Fruit fly (Drosophila melanogaster) whole organism, wandering third instar larva: ENCODE data around the gene wisp.
A peak's percentile ranks its signal among the peaks of the same experiment; 100 is the strongest.

Source experiments
- Abd-B ChIP-seq: fragments of >200 bp; optimal IDR thresholded peaks from 2 replicates; lab custom pipeline; 2017; ENCODE audit warnings: missing biosample characterization, missing genetic modification characterization
- CG32264 ChIP-seq: fragments of 200-800 bp; sonication (Bioruptor generic); optimal IDR thresholded peaks from 2 replicates; lab custom pipeline; 2016; ENCODE audit warnings: missing biosample characterization, missing genetic modification characterization
- CG9705 ChIP-seq: fragments of 200-800 bp; sonication (Bioruptor generic); optimal IDR thresholded peaks from 2 replicates; lab custom pipeline; 2018; ENCODE audit warnings: missing biosample characterization, mild to moderate bottlenecking, missing genetic modification characterization
- CrebA ChIP-seq: fragments of 200-800 bp; sonication (Bioruptor generic); optimal IDR thresholded peaks from 2 replicates; lab custom pipeline; 2016; ENCODE audit warnings: missing biosample characterization, mild to moderate bottlenecking, missing genetic modification characterization, borderline replicate concordance
- Dfd ChIP-seq: fragments of >200 bp; optimal IDR thresholded peaks from 2 replicates; lab custom pipeline; 2017; ENCODE audit warnings: missing biosample characterization, missing genetic modification characterization
- Dif ChIP-seq: fragments of 200-275, 200-300 bp; sonication (Bioruptor generic); optimal IDR thresholded peaks from 2 replicates; lab custom pipeline; 2018; ENCODE audit warnings: missing biosample characterization, missing genetic modification characterization; ENCODE audit not compliant: partially characterized antibody
- GATAd ChIP-seq: sonication (Bioruptor generic); optimal IDR thresholded peaks from 2 replicates; lab custom pipeline; 2016; ENCODE audit warnings: missing biosample characterization, missing genetic modification characterization
- HLH106 ChIP-seq: fragments of 200-800 bp; optimal IDR thresholded peaks from 3 replicates; lab custom pipeline; 2019; ENCODE audit warnings: missing biosample characterization, mild to moderate bottlenecking, missing genetic modification characterization, moderate library complexity
- Hnf4 ChIP-seq: fragments of 200-800 bp; sonication (Bioruptor generic); optimal IDR thresholded peaks from 2 replicates; lab custom pipeline; 2016; ENCODE audit warnings: missing biosample characterization, mild to moderate bottlenecking, missing genetic modification characterization
- Hr78 ChIP-seq: fragments of >200 bp; optimal IDR thresholded peaks from 2 replicates; lab custom pipeline; 2017; ENCODE audit warnings: missing biosample characterization, missing genetic modification characterization
- Hr83 ChIP-seq: fragments of 200-300 bp; sonication (Bioruptor generic); optimal IDR thresholded peaks from 2 replicates; lab custom pipeline; 2016; ENCODE audit warnings: missing biosample characterization, mild to moderate bottlenecking, missing genetic modification characterization, moderate library complexity; ENCODE audit not compliant: poor library complexity, severe bottlenecking
- Jra ChIP-seq: sonication (Bioruptor generic); optimal IDR thresholded peaks from 2 replicates; lab custom pipeline; 2016; ENCODE audit warnings: missing biosample characterization, missing genetic modification characterization
- Mio ChIP-seq: sonication (Bioruptor generic); optimal IDR thresholded peaks from 2 replicates; lab custom pipeline; 2016; ENCODE audit warnings: missing biosample characterization, missing genetic modification characterization
- Myc ChIP-seq: fragments of >200 bp; optimal IDR thresholded peaks from 2 replicates; lab custom pipeline; 2017
- N ChIP-seq: fragments of >200 bp; optimal IDR thresholded peaks from 2 replicates; lab custom pipeline; 2018; ENCODE audit warnings: missing biosample characterization, missing external identifiers, missing genetic modification characterization
- OdsH ChIP-seq: fragments of 200-800 bp; sonication (Bioruptor generic); optimal IDR thresholded peaks from 2 replicates; lab custom pipeline; 2016; ENCODE audit warnings: missing biosample characterization, mild to moderate bottlenecking, missing genetic modification characterization
- Rel ChIP-seq, 2 experiments: fragments of 200-800 bp; sonication (Bioruptor generic) in 1 of 2; optimal IDR thresholded peaks; 2 replicates in 1 of 2; 3 replicates in 1 of 2; lab custom pipeline; 2016 to 2019; ENCODE audit warnings: mild to moderate bottlenecking in 2 of 2, missing biosample characterization in 2 of 2, missing genetic modification characterization in 2 of 2, moderate library complexity in 1 of 2
- Sp1 ChIP-seq: fragments of 200-800 bp; sonication (Bioruptor generic); optimal IDR thresholded peaks from 3 replicates; lab custom pipeline; 2019; ENCODE audit warnings: missing biosample characterization, mild to moderate bottlenecking, missing genetic modification characterization, moderate library complexity
- Vsx2 ChIP-seq: fragments of 200-300, 225-300 bp; sonication (Bioruptor generic); optimal IDR thresholded peaks from 2 replicates; lab custom pipeline; 2018; ENCODE audit warnings: missing biosample characterization, missing genetic modification characterization; ENCODE audit not compliant: partially characterized antibody
- br ChIP-seq: fragments of 200-800 bp; sonication (Bioruptor generic); optimal IDR thresholded peaks from 2 replicates; lab custom pipeline; 2016; ENCODE audit warnings: missing biosample characterization, missing genetic modification characterization
- brk ChIP-seq: fragments of 200-800 bp; sonication (Bioruptor generic); optimal IDR thresholded peaks from 2 replicates; lab custom pipeline; 2016; ENCODE audit warnings: missing biosample characterization, mild to moderate bottlenecking, missing genetic modification characterization
- dl ChIP-seq, 2 experiments: fragments of 175-275, 200-275 bp in 1 of 2; fragments of 200-275 bp in 1 of 2; sonication (Bioruptor generic); optimal IDR thresholded peaks; lab custom pipeline; 2018; ENCODE audit warnings: mild to moderate bottlenecking in 2 of 2, missing biosample characterization in 2 of 2, missing genetic modification characterization in 2 of 2, moderate library complexity in 2 of 2; ENCODE audit not compliant: partially characterized antibody in 2 of 2, insufficient read depth in 1 of 2
- dmrt93B ChIP-seq: fragments of 200-800 bp; sonication (Bioruptor generic); optimal IDR thresholded peaks from 2 replicates; lab custom pipeline; 2018; ENCODE audit warnings: missing biosample characterization, mild to moderate bottlenecking, missing genetic modification characterization
- dsf ChIP-seq: sonication (Bioruptor generic); optimal IDR thresholded peaks from 2 replicates; lab custom pipeline; 2016; ENCODE audit warnings: missing biosample characterization, missing genetic modification characterization, borderline replicate concordance
- ey ChIP-seq: fragments of 200-800 bp; sonication (Bioruptor generic); optimal IDR thresholded peaks from 2 replicates; lab custom pipeline; 2016; ENCODE audit warnings: missing biosample characterization, missing genetic modification characterization
- foxo ChIP-seq, 2 experiments: fragments of 200-800 bp; sonication (Bioruptor generic); optimal IDR thresholded peaks; 2 replicates in 1 of 2; 3 replicates in 1 of 2; lab custom pipeline; 2016 to 2017; ENCODE audit warnings: missing biosample characterization in 2 of 2, missing genetic modification characterization in 2 of 2
- fru ChIP-seq: fragments of 200-800 bp; sonication (Bioruptor generic); optimal IDR thresholded peaks from 3 replicates; lab custom pipeline; 2016; ENCODE audit warnings: missing biosample characterization, mild to moderate bottlenecking, missing genetic modification characterization
- h ChIP-seq: fragments of 200-800 bp; sonication (Bioruptor generic); optimal IDR thresholded peaks from 3 replicates; lab custom pipeline; 2016; ENCODE audit warnings: missing biosample characterization, mild to moderate bottlenecking, missing genetic modification characterization
- jim ChIP-seq: fragments of 175-275, 200-325 bp; sonication (Bioruptor generic); optimal IDR thresholded peaks from 2 replicates; lab custom pipeline; 2016; ENCODE audit warnings: missing biosample characterization, mild to moderate bottlenecking, missing genetic modification characterization
- lola ChIP-seq: fragments of >200 bp; optimal IDR thresholded peaks from 2 replicates; lab custom pipeline; 2017; ENCODE audit warnings: missing biosample characterization, missing genetic modification characterization
- pan ChIP-seq: fragments of >200 bp; optimal IDR thresholded peaks from 2 replicates; lab custom pipeline; 2017
- psq ChIP-seq: fragments of 200-800 bp; sonication (Bioruptor generic); optimal IDR thresholded peaks from 3 replicates; lab custom pipeline; 2017; ENCODE audit warnings: missing biosample characterization, mild to moderate bottlenecking, missing genetic modification characterization, moderate library complexity
- rgr ChIP-seq: fragments of 200-800 bp; sonication (Bioruptor generic); optimal IDR thresholded peaks from 3 replicates; lab custom pipeline; 2016; ENCODE audit warnings: missing biosample characterization, mild to moderate bottlenecking, missing genetic modification characterization
- sage ChIP-seq: fragments of 200-800 bp; sonication (Bioruptor generic); optimal IDR thresholded peaks from 2 replicates; lab custom pipeline; 2016; ENCODE audit warnings: missing biosample characterization, mild to moderate bottlenecking, missing genetic modification characterization
- sv ChIP-seq: fragments of 200-800 bp; sonication (Bioruptor generic); optimal IDR thresholded peaks from 3 replicates; lab custom pipeline; 2016; ENCODE audit warnings: missing biosample characterization, missing genetic modification characterization
- tai ChIP-seq: sonication (Bioruptor generic); optimal IDR thresholded peaks from 2 replicates; lab custom pipeline; 2016; ENCODE audit warnings: missing biosample characterization, missing genetic modification characterization
- usp ChIP-seq: fragments of >200 bp; optimal IDR thresholded peaks from 2 replicates; lab custom pipeline; 2017; ENCODE audit warnings: missing biosample characterization, missing genetic modification characterization
- woc ChIP-seq: sonication (Bioruptor generic); optimal IDR thresholded peaks from 2 replicates; lab custom pipeline; 2016; ENCODE audit warnings: missing biosample characterization, mild to moderate bottlenecking, missing genetic modification characterization

Gene wisp

DNA sequence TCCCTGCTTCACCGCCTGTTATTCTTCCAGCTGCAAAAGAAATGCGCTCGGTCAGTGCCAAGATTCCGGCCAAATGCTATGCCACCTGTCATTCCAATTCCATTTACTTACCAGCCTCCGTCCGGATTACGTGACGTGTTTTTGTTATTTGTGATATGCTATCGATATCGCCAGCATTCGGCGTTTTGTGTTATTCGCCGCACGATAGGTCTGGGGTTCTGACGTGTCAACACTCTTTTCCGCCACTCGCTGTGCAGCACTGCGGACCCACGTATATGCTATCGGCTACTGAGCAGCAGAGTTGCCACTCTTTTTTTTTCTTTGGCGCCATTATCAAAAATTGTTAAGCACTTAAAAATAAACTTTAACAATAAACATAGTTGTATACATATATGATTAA is 41.4 kb upstream of the wisp start, which contains the start of gene p24-1 (continued):
- TF ChIP-seq Hnf4 (GFP tag; lab: Kevin White, UChicago) (peak; percentile 86), sage (GFP tag; lab: Kevin White, UChicago) (no peak), dmrt93B (peak; percentile 29), ey (peak; percentile 41), woc (GFP tag; lab: Kevin White, UChicago) (no peak), tai (GFP tag; lab: Kevin White, UChicago) (no peak), GATAd (GFP tag; lab: Kevin White, UChicago) (no peak), CG9705 (GFP tag; lab: Kevin White, UChicago) (no peak)

DNA sequence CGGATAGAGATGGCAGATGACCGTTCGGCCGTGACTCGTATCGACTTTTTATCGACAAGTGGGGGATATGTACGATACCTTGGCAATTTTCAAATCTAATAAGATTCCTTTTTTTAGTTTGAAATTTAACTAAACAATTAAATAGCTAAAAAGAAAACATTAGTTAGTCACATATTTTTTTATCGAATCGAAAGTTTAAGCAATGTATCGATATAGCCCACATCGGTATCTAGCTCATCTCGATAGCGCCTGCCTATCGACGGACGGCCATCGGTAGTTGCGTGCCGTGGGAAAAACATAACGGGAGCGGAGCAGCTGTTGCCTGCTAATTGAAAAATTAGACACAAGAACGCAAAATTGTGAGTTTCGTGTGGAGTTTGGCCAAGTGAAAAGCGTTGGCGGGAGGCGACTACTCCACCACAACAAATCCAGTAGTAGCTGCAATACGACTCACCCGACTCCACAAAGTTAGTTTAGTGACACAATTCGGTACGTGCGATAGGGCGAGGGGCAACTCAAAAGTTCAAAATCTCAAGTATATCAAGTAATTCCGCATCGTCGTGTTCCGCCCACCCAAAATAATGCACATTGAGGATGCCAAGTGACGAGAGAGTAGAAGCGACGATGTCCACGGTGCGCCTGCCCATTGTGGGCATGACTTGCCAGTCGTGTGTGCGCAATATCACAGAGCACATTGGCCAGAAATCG is 38.8 kb upstream of the wisp start, which contains the start of the genes CG10347 and ATP7:
Gene CG10347, minus strand, starts transcription at position 174 of the 708 bp plus-strand sequence.
Gene ATP7, plus strand, starts transcription at position 265 of the 708 bp plus-strand sequence.
- TF ChIP-seq rgr (GFP tag; lab: Kevin White, UChicago) (no peak), dl (GFP tag; optimal IDR thresholded peaks at IDR 0.05; lab: Kevin White, UChicago; ENCODE audit: insufficient read depth in 1 of 2, partially characterized antibody in 2 of 2) (no peak), tai (GFP tag; lab: Kevin White, UChicago) (no peak), lola (GFP tag; lab: Kevin White, UChicago) (no peak), Rel (GFP tag; optimal IDR thresholded peaks at IDR 0.05; lab: Kevin White, UChicago) (no peak), Rel (tag; optimal IDR thresholded peaks at IDR 0.05; lab: Kevin White, UChicago) (peak; percentile 95), jim (GFP tag; lab: Kevin White, UChicago) (no peak), CrebA (GFP tag; lab: Kevin White, UChicago) (no peak), Sp1 (peak; percentile 37), psq (GFP tag; lab: Kevin White, UChicago) (peak; percentile 12), sage (GFP tag; lab: Kevin White, UChicago) (no peak), pan (lab: Kevin White, UChicago) (no peak), dsf (GFP tag; lab: Kevin White, UChicago) (peak; percentile 20), h (GFP tag; lab: Kevin White, UChicago) (peak; percentile 61), usp (GFP tag; lab: Kevin White, UChicago) (no peak), dmrt93B (no peak), Dif (no peak), Vsx2 (no peak), Hr78 (GFP tag; lab: Kevin White, UChicago) (no peak), br (GFP tag; lab: Kevin White, UChicago) (peak; percentile 45), OdsH (GFP tag; lab: Kevin White, UChicago) (no peak), Hr83 (GFP tag; lab: Kevin White, UChicago) (no peak), Mio (GFP tag; lab: Kevin White, UChicago) (no peak), GATAd (GFP tag; lab: Kevin White, UChicago) (no peak), Hnf4 (GFP tag; lab: Kevin White, UChicago) (peak; percentile 68), woc (GFP tag; lab: Kevin White, UChicago) (peak; percentile 11), N (GFP tag; lab: Kevin White, UChicago) (no peak), brk (GFP tag; lab: Kevin White, UChicago) (no peak), fru (GFP tag; lab: Kevin White, UChicago) (no peak), Dfd (GFP tag; lab: Kevin White, UChicago) (no peak), ey (peak; percentile 27), Myc (lab: Kevin White, UChicago) (no peak), sv (peak; percentile 22), foxo (GFP tag; optimal IDR thresholded peaks at IDR 0.05; lab: Kevin White, UChicago) (peak in 1 of 2 experiments; percentile 43), CG9705 (GFP tag; lab: Kevin White, UChicago) (no peak), Jra (GFP tag; lab: Kevin White, UChicago) (peak; percentile 75), Abd-B (no peak), CG32264 (GFP tag; lab: Kevin White, UChicago) (no peak), HLH106 (tag; lab: Kevin White, UChicago) (peak; percentile 23)
